Fruit fly (Drosophila melanogaster) whole organism, adult: ENCODE data around the gene CG14196.

Experiments
- CG11617 ChIP-seq: fragments of 200-800 bp; sonication (Bioruptor generic); optimal IDR thresholded peaks from 2 replicates; lab custom pipeline; 2017; ENCODE audit warnings: mild to moderate bottlenecking, missing biosample characterization, missing genetic modification reagents, missing genetic modification characterization
- CG12768 ChIP-seq: fragments of 200-800 bp; sonication (Bioruptor generic); optimal IDR thresholded peaks from 2 replicates; lab custom pipeline; 2017; ENCODE audit warnings: missing biosample characterization, missing genetic modification characterization, mild to moderate bottlenecking, moderate library complexity, missing genetic modification reagents
- CG14711 ChIP-seq: fragments of 200-800 bp; sonication (Bioruptor generic); optimal IDR thresholded peaks from 2 replicates; lab custom pipeline; 2018; ENCODE audit warnings: missing biosample characterization, mild to moderate bottlenecking, missing genetic modification characterization, moderate library complexity
- CG1620 ChIP-seq: fragments of 200-800 bp; sonication (Bioruptor generic); optimal IDR thresholded peaks from 2 replicates; lab custom pipeline; 2016; ENCODE audit warnings: missing biosample characterization, missing genetic modification characterization
- CG33017 ChIP-seq: fragments of 200-800 bp; sonication (Bioruptor generic); optimal IDR thresholded peaks from 2 replicates; lab custom pipeline; 2018; ENCODE audit warnings: missing biosample characterization, mild to moderate bottlenecking, missing genetic modification characterization, moderate library complexity
- CG5204 ChIP-seq: fragments of 200-800 bp; sonication (Bioruptor generic); optimal IDR thresholded peaks from 2 replicates; lab custom pipeline; 2016; ENCODE audit warnings: missing biosample characterization, missing genetic modification characterization
- CG7045 ChIP-seq: fragments of 200-800 bp; sonication (Bioruptor generic); optimal IDR thresholded peaks from 2 replicates; lab custom pipeline; 2017; ENCODE audit warnings: missing biosample characterization, mild to moderate bottlenecking, missing genetic modification characterization
- CG7101 ChIP-seq: fragments of 200-800 bp; sonication (Bioruptor generic); optimal IDR thresholded peaks from 2 replicates; lab custom pipeline; 2018; ENCODE audit warnings: missing biosample characterization, mild to moderate bottlenecking, missing genetic modification characterization, moderate library complexity
- Clk ChIP-seq: fragments of 200-800 bp; sonication (Bioruptor generic); optimal IDR thresholded peaks from 2 replicates; lab custom pipeline; 2017; ENCODE audit warnings: missing biosample characterization, missing genetic modification characterization
- Crg-1 ChIP-seq: fragments of 200-800 bp; sonication (Bioruptor generic); optimal IDR thresholded peaks from 2 replicates; lab custom pipeline; 2016; ENCODE audit warnings: missing biosample characterization, missing genetic modification characterization
- Hr96 ChIP-seq: fragments of 200-800 bp; sonication (Bioruptor generic); optimal IDR thresholded peaks from 2 replicates; lab custom pipeline; 2016; ENCODE audit warnings: missing biosample characterization, missing genetic modification characterization
- Mnt ChIP-seq: fragments of 200-800 bp; sonication (Bioruptor generic); optimal IDR thresholded peaks from 2 replicates; lab custom pipeline; 2016; ENCODE audit warnings: missing biosample characterization, mild to moderate bottlenecking, missing genetic modification characterization
- bab1 ChIP-seq: fragments of 200-800 bp; sonication (Bioruptor generic); optimal IDR thresholded peaks from 3 replicates; lab custom pipeline; 2019; ENCODE audit warnings: missing biosample characterization, mild to moderate bottlenecking, missing genetic modification characterization, moderate library complexity
- cic ChIP-seq: fragments of 200-800 bp; sonication (Bioruptor generic); optimal IDR thresholded peaks from 2 replicates; lab custom pipeline; 2017; ENCODE audit warnings: missing biosample characterization, mild to moderate bottlenecking, missing genetic modification characterization, moderate library complexity
- cnc ChIP-seq, 2 experiments: fragments of >200 bp; optimal IDR thresholded peaks; 2 replicates each; lab custom pipeline; 2017
- kay ChIP-seq: fragments of 200-800 bp; sonication (Bioruptor generic); peaks from one replicate; lab custom pipeline; 2016; ENCODE audit warnings: missing biosample characterization, missing genetic modification characterization, borderline replicate concordance
- ovo ChIP-seq: fragments of 200-800 bp; sonication (Bioruptor generic); optimal IDR thresholded peaks from 2 replicates; lab custom pipeline; 2016; ENCODE audit warnings: missing biosample characterization, missing genetic modification characterization
- pad ChIP-seq: fragments of 200-800 bp; sonication (Bioruptor generic); optimal IDR thresholded peaks from 3 replicates; lab custom pipeline; 2017; ENCODE audit warnings: missing biosample characterization, missing genetic modification characterization, mild to moderate bottlenecking, moderate library complexity, missing genetic modification reagents
- tj ChIP-seq: fragments of 200-800 bp; sonication (Bioruptor generic); optimal IDR thresholded peaks from 3 replicates; lab custom pipeline; 2017; ENCODE audit warnings: missing biosample characterization, mild to moderate bottlenecking, missing genetic modification characterization, moderate library complexity
- toe ChIP-seq: fragments of 200-800 bp; sonication (Bioruptor generic); optimal IDR thresholded peaks from 2 replicates; lab custom pipeline; 2016; ENCODE audit warnings: missing biosample characterization, missing genetic modification characterization

CG14196 gene

dm6 chrX:19241790-19242373 lies at the start of gene CG14196:
Gene CG14196, minus strand, starts transcription at chrX:19241840.
- TF ChIP-seq CG5204 (GFP tag; lab: Kevin White, UChicago) (no peak), Hr96 (GFP tag; lab: Kevin White, UChicago) (no peak), CG1620 (GFP tag; lab: Kevin White, UChicago) (no peak), cic (GFP tag; lab: Kevin White, UChicago) (peak; percentile 33)

- TF ChIP-seq pad (GFP tag; lab: Kevin White, UChicago) = peak; percentile 60
- peak; percentile 22 for TF ChIP-seq toe (GFP tag; lab: Kevin White, UChicago)
- peak; percentile 39 for TF ChIP-seq Mnt (GFP tag; lab: Kevin White, UChicago)
- peak; percentile 47 for TF ChIP-seq CG12768
- TF ChIP-seq Clk = peak; percentile 9
- TF ChIP-seq CG1620 (GFP tag; lab: Kevin White, UChicago) = peak; percentile 69
- TF ChIP-seq CG11617 (GFP tag; lab: Kevin White, UChicago) = peak; percentile 54
- TF ChIP-seq ovo (GFP tag; lab: Kevin White, UChicago) = no peak
- no peak for TF ChIP-seq cic (GFP tag; lab: Kevin White, UChicago)
- peak; percentile 60 for TF ChIP-seq CG7045 (GFP tag; lab: Kevin White, UChicago)
- peak; percentile 32 for TF ChIP-seq Crg-1 (GFP tag; lab: Kevin White, UChicago)
- peak; percentile 69 for TF ChIP-seq CG14711 (tag; lab: Kevin White, UChicago)
- peak; percentile 66 for TF ChIP-seq Hr96 (GFP tag; lab: Kevin White, UChicago)
- peak; percentile 50 for TF ChIP-seq tj (GFP tag; lab: Kevin White, UChicago)
- TF ChIP-seq CG33017 = peak; percentile 44
- TF ChIP-seq CG7101 (tag; lab: Kevin White, UChicago) = peak; percentile 73
- peak; percentile 58 for TF ChIP-seq CG5204 (GFP tag; lab: Kevin White, UChicago)
- peak; percentile 92 for TF ChIP-seq bab1 (GFP tag; lab: Kevin White, UChicago)
- no peak for TF ChIP-seq cnc (optimal IDR thresholded peaks at IDR 0.05; lab: Kevin White, UChicago)
- TF ChIP-seq kay (GFP tag; lab: Kevin White, UChicago) = peak; percentile 64
These were observed 47.8 kb upstream of the CG14196 start for dm6 chrX:19289318-19289970.

- TF ChIP-seq bab1 (GFP tag; lab: Kevin White, UChicago) = no peak
- TF ChIP-seq CG33017 = no peak
- TF ChIP-seq CG7045 (GFP tag; lab: Kevin White, UChicago) = no peak
- TF ChIP-seq pad (GFP tag; lab: Kevin White, UChicago) = no peak
These were observed 46.1 kb upstream of the CG14196 start for dm6 chrX:19287784-19288183.

dm6 chrX:19286235-19286634 lies 44.6 kb upstream of the CG14196 start:
- TF ChIP-seq CG14711 (tag; lab: Kevin White, UChicago) (no peak), Clk (no peak), CG12768 (no peak), cnc (optimal IDR thresholded peaks at IDR 0.05; lab: Kevin White, UChicago) (no peak), cic (GFP tag; lab: Kevin White, UChicago) (no peak), Crg-1 (GFP tag; lab: Kevin White, UChicago) (no peak)

dm6 chrX:19285441-19285840 lies 43.8 kb upstream of the CG14196 start:
- TF ChIP-seq CG7101 (tag; lab: Kevin White, UChicago) = no peak
- peak; percentile 77 for TF ChIP-seq cic (GFP tag; lab: Kevin White, UChicago)
- TF ChIP-seq CG11617 (GFP tag; lab: Kevin White, UChicago) = no peak

dm6 chrX:19281271-19281670 lies 39.6 kb upstream of the CG14196 start:
- no peak for TF ChIP-seq CG33017
- TF ChIP-seq pad (GFP tag; lab: Kevin White, UChicago) = no peak
- no peak for TF ChIP-seq Clk
- no peak for TF ChIP-seq Mnt (GFP tag; lab: Kevin White, UChicago)
- TF ChIP-seq CG14711 (tag; lab: Kevin White, UChicago) = peak; percentile 11
- no peak for TF ChIP-seq cnc (optimal IDR thresholded peaks at IDR 0.05; lab: Kevin White, UChicago)
- TF ChIP-seq bab1 (GFP tag; lab: Kevin White, UChicago) = peak; percentile 14
- TF ChIP-seq tj (GFP tag; lab: Kevin White, UChicago) = no peak
- TF ChIP-seq CG5204 (GFP tag; lab: Kevin White, UChicago) = no peak
- no peak for TF ChIP-seq cic (GFP tag; lab: Kevin White, UChicago)

dm6 chrX:19280685-19281084 lies 39.0 kb upstream of the CG14196 start:
- TF ChIP-seq Crg-1 (GFP tag; lab: Kevin White, UChicago) (no peak), CG33017 (no peak), tj (GFP tag; lab: Kevin White, UChicago) (no peak), Mnt (GFP tag; lab: Kevin White, UChicago) (no peak), CG12768 (no peak), CG11617 (GFP tag; lab: Kevin White, UChicago) (no peak), CG14711 (tag; lab: Kevin White, UChicago) (no peak), ovo (GFP tag; lab: Kevin White, UChicago) (no peak), Clk (no peak), CG5204 (GFP tag; lab: Kevin White, UChicago) (no peak), CG7045 (GFP tag; lab: Kevin White, UChicago) (no peak), cnc (optimal IDR thresholded peaks at IDR 0.05; lab: Kevin White, UChicago) (no peak), kay (GFP tag; lab: Kevin White, UChicago) (no peak), CG7101 (tag; lab: Kevin White, UChicago) (no peak), bab1 (GFP tag; lab: Kevin White, UChicago) (no peak), CG1620 (GFP tag; lab: Kevin White, UChicago) (no peak), toe (GFP tag; lab: Kevin White, UChicago) (no peak), pad (GFP tag; lab: Kevin White, UChicago) (no peak), Hr96 (GFP tag; lab: Kevin White, UChicago) (no peak)
